Fruit fly (Drosophila melanogaster) whole organism, embryonic: ENCODE results near the gene CG31515.

ENCODE experiments used
- ATbp ChIP-seq: fragments of 200-800 bp; sonication (Bioruptor generic); optimal IDR thresholded peaks from 2 replicates; lab custom pipeline; 2017; ENCODE audit warnings: missing biosample characterization, mild to moderate bottlenecking, missing genetic modification characterization, missing genetic modification reagents
- Adf1 ChIP-seq: fragments of 200-800 bp; sonication (Bioruptor generic); IDR thresholded peaks from 2 replicates; pipeline ENCODE4 v1.3.6; 2022; ENCODE audit warnings: missing biosample characterization, missing genetic modification characterization
- B-H2 ChIP-seq: fragments of 200-800 bp; sonication (Bioruptor generic); optimal IDR thresholded peaks from 2 replicates; lab custom pipeline; 2018; ENCODE audit warnings: missing biosample characterization, mild to moderate bottlenecking, missing genetic modification characterization
- CG11723 ChIP-seq: fragments of 200-800 bp; sonication (Bioruptor generic); optimal IDR thresholded peaks from 2 replicates; lab custom pipeline; 2017; ENCODE audit warnings: missing biosample characterization, mild to moderate bottlenecking, missing genetic modification characterization
- CG12071 ChIP-seq: fragments of 200-800 bp; sonication (Bioruptor generic); optimal IDR thresholded peaks from 3 replicates; lab custom pipeline; 2018; ENCODE audit warnings: missing biosample characterization, mild to moderate bottlenecking, missing genetic modification characterization
- CG12659 ChIP-seq: fragments of 200-800 bp; sonication (Bioruptor generic); optimal IDR thresholded peaks from 3 replicates; lab custom pipeline; 2017; ENCODE audit warnings: mild to moderate bottlenecking, missing biosample characterization, missing genetic modification reagents, missing genetic modification characterization
- CG14860 ChIP-seq: fragments of 200-800 bp; sonication (Bioruptor generic); IDR thresholded peaks from 3 replicates; pipeline ENCODE4 v1.3.6; 2022; ENCODE audit warnings: missing biosample characterization, missing genetic modification characterization; ENCODE audit not compliant: partially characterized antibody
- CG15011 ChIP-seq: fragments of 200-800 bp; sonication (Bioruptor generic); optimal IDR thresholded peaks from 3 replicates; lab custom pipeline; 2018; ENCODE audit warnings: missing biosample characterization, mild to moderate bottlenecking, missing genetic modification characterization
- CG15479 ChIP-seq: fragments of 200-800 bp; sonication (Bioruptor generic); optimal IDR thresholded peaks from 3 replicates; lab custom pipeline; 2019; ENCODE audit warnings: missing biosample characterization, mild to moderate bottlenecking, missing genetic modification characterization, moderate library complexity
- CG18011 ChIP-seq: fragments of 200-800 bp; sonication (Bioruptor generic); optimal IDR thresholded peaks from 2 replicates; lab custom pipeline; 2017; ENCODE audit warnings: missing biosample characterization, missing genetic modification characterization, mild to moderate bottlenecking, moderate library complexity, missing genotype
- CG18262 ChIP-seq: fragments of 200-800 bp; optimal IDR thresholded peaks from 3 replicates; lab custom pipeline; 2019; ENCODE audit warnings: missing biosample characterization, mild to moderate bottlenecking, missing genetic modification characterization, moderate library complexity
- CG1832 ChIP-seq: fragments of 200-800 bp; sonication (Bioruptor generic); optimal IDR thresholded peaks from 2 replicates; lab custom pipeline; 2017; ENCODE audit warnings: missing biosample characterization, mild to moderate bottlenecking, missing genetic modification characterization, inconsistent platforms
- CG2129 ChIP-seq: fragments of 200-800 bp; sonication (Bioruptor generic); IDR thresholded peaks from 2 replicates; pipeline ENCODE4 v1.3.6; 2022; ENCODE audit warnings: missing biosample characterization, missing genetic modification characterization; ENCODE audit not compliant: partially characterized antibody
- CG2202 ChIP-seq: fragments of 200-800 bp; sonication (Bioruptor generic); optimal IDR thresholded peaks from 2 replicates; lab custom pipeline; 2018; ENCODE audit warnings: missing biosample characterization, mild to moderate bottlenecking, missing genetic modification characterization
- CG30020 ChIP-seq: fragments of 200-800 bp; optimal IDR thresholded peaks from 2 replicates; lab custom pipeline; 2019; ENCODE audit warnings: missing biosample characterization, mild to moderate bottlenecking, missing genetic modification characterization, moderate library complexity
- CG31224 ChIP-seq: fragments of 200-800 bp; sonication (Bioruptor generic); IDR thresholded peaks from 2 replicates; pipeline ENCODE4 v1.3.6; 2022; ENCODE audit warnings: missing biosample characterization, missing genetic modification characterization
- CG3281 ChIP-seq: fragments of 200-800 bp; sonication (Bioruptor generic); optimal IDR thresholded peaks from 3 replicates; lab custom pipeline; 2017; ENCODE audit warnings: missing biosample characterization, mild to moderate bottlenecking, missing genetic modification characterization
- CG4282 ChIP-seq: fragments of 200-800 bp; sonication (Bioruptor generic); optimal IDR thresholded peaks from 2 replicates; lab custom pipeline; 2016; ENCODE audit warnings: missing biosample characterization, missing genetic modification characterization
- CG4617 ChIP-seq: fragments of 200-800 bp; sonication (Bioruptor generic); optimal IDR thresholded peaks from 3 replicates; lab custom pipeline; 2016; ENCODE audit warnings: missing biosample characterization, missing genetic modification characterization, borderline replicate concordance
- CG4730 ChIP-seq: fragments of 200-800 bp; sonication (Bioruptor generic); IDR thresholded peaks from 2 replicates; pipeline ENCODE4 v1.3.6; 2022; ENCODE audit warnings: missing biosample characterization, missing genetic modification characterization
- CG6765 ChIP-seq: fragments of 200-800 bp; sonication (Bioruptor generic); optimal IDR thresholded peaks from 3 replicates; lab custom pipeline; 2017; ENCODE audit warnings: missing biosample characterization, mild to moderate bottlenecking, missing genetic modification characterization
- CG9932 ChIP-seq: fragments of 200-800 bp; sonication (Bioruptor generic); IDR thresholded peaks from 2 replicates; pipeline ENCODE4 v1.3.6; 2022; ENCODE audit warnings: missing biosample characterization, missing genetic modification characterization
- CoRest ChIP-seq: fragments of 200-800 bp; sonication (Bioruptor generic); optimal IDR thresholded peaks from 3 replicates; lab custom pipeline; 2018; ENCODE audit warnings: missing biosample characterization, mild to moderate bottlenecking, missing genetic modification characterization, moderate library complexity
- Hr78 ChIP-seq, 2 experiments: fragments of 200-800 bp in 1 of 2; fragments of >200 bp in 1 of 2; sonication (Bioruptor generic) in 1 of 2; optimal IDR thresholded peaks; 2 replicates each; lab custom pipeline; 2017 to 2019; ENCODE audit warnings: missing biosample characterization in 2 of 2, missing genetic modification characterization in 2 of 2, mild to moderate bottlenecking in 1 of 2, moderate library complexity in 1 of 2
- MTF-1 ChIP-seq: fragments of 200-800 bp; sonication (Bioruptor generic); optimal IDR thresholded peaks from 2 replicates; lab custom pipeline; 2018; ENCODE audit warnings: missing biosample characterization, mild to moderate bottlenecking, missing genetic modification characterization, borderline replicate concordance
- NC2α ChIP-seq: fragments of 200-800 bp; sonication (Bioruptor generic); optimal IDR thresholded peaks from 2 replicates; lab custom pipeline; 2016; ENCODE audit warnings: missing biosample characterization, missing genetic modification characterization
- Optix ChIP-seq: fragments of 200-800 bp; sonication (Bioruptor generic); IDR thresholded peaks from 3 replicates; pipeline ENCODE4 v1.3.6; 2022; ENCODE audit warnings: missing biosample characterization, missing genetic modification characterization
- Six4 ChIP-seq: fragments of 200-800 bp; sonication (Bioruptor generic); optimal IDR thresholded peaks from 2 replicates; lab custom pipeline; 2016; ENCODE audit warnings: missing biosample characterization, missing genetic modification characterization
- Sox102F ChIP-seq: fragments of 200-800 bp; sonication (Bioruptor generic); optimal IDR thresholded peaks from 2 replicates; lab custom pipeline; 2018; ENCODE audit warnings: missing biosample characterization, mild to moderate bottlenecking, missing genetic modification characterization, moderate library complexity
- al ChIP-seq: fragments of 200-800 bp; sonication (Bioruptor generic); IDR thresholded peaks from 2 replicates; pipeline ENCODE4 v1.3.6; 2022; ENCODE audit warnings: missing biosample characterization, missing genetic modification characterization
- amos ChIP-seq: fragments of 200-800 bp; sonication (Bioruptor generic); IDR thresholded peaks from 2 replicates; pipeline ENCODE4 v1.3.6; 2022; ENCODE audit warnings: missing biosample characterization, missing genetic modification characterization; ENCODE audit not compliant: partially characterized antibody
- az2 ChIP-seq: fragments of 200-800 bp; sonication (Bioruptor generic); optimal IDR thresholded peaks from 3 replicates; lab custom pipeline; 2016; ENCODE audit warnings: missing biosample characterization, missing genetic modification characterization
- btn ChIP-seq: fragments of 200-800 bp; sonication (Bioruptor generic); optimal IDR thresholded peaks from 2 replicates; lab custom pipeline; 2016; ENCODE audit warnings: missing biosample characterization, missing genetic modification characterization
- caup ChIP-seq: fragments of 200-800 bp; sonication (Bioruptor generic); optimal IDR thresholded peaks from 3 replicates; lab custom pipeline; 2017; ENCODE audit warnings: missing biosample characterization, mild to moderate bottlenecking, missing genetic modification characterization, moderate library complexity; ENCODE audit not compliant: severe bottlenecking
- cg ChIP-seq: fragments of 200-800 bp; sonication (Bioruptor generic); optimal IDR thresholded peaks from 3 replicates; lab custom pipeline; 2019; ENCODE audit warnings: missing biosample characterization, mild to moderate bottlenecking, missing genetic modification characterization, moderate library complexity
- dmrt11E ChIP-seq: fragments of 200-800 bp; sonication (Bioruptor generic); optimal IDR thresholded peaks from 3 replicates; lab custom pipeline; 2018; ENCODE audit warnings: missing biosample characterization, mild to moderate bottlenecking, missing genetic modification characterization, moderate library complexity
- dmrt99B ChIP-seq: fragments of 200-800 bp; sonication (Bioruptor generic); optimal IDR thresholded peaks from 2 replicates; lab custom pipeline; 2018; ENCODE audit warnings: missing biosample characterization, mild to moderate bottlenecking, missing genetic modification characterization, moderate library complexity
- dpn ChIP-seq, 2 experiments: fragments of 200-800 bp; sonication (Bioruptor generic); optimal IDR thresholded peaks; 3 replicates each; lab custom pipeline; 2016; ENCODE audit warnings: missing biosample characterization in 2 of 2, missing genetic modification characterization in 2 of 2
- lilli ChIP-seq: fragments of 200-800 bp; sonication (Bioruptor generic); optimal IDR thresholded peaks from 3 replicates; lab custom pipeline; 2016; ENCODE audit warnings: missing biosample characterization, missing genetic modification characterization
- lmd ChIP-seq: fragments of 200-800 bp; sonication (Bioruptor generic); IDR thresholded peaks from 2 replicates; pipeline ENCODE4 v1.3.6; 2022; ENCODE audit warnings: missing biosample characterization, missing genetic modification characterization
- mirr ChIP-seq: fragments of 200-800 bp; sonication (Bioruptor generic); optimal IDR thresholded peaks from 3 replicates; lab custom pipeline; 2018; ENCODE audit warnings: missing biosample characterization, mild to moderate bottlenecking, missing genetic modification characterization
- mld ChIP-seq: fragments of 200-800 bp; sonication (Bioruptor generic); IDR thresholded peaks from 3 replicates; pipeline ENCODE4 v1.3.6; 2022; ENCODE audit warnings: missing biosample characterization, missing genetic modification characterization; ENCODE audit not compliant: partially characterized antibody
- sim ChIP-seq: fragments of 200-800 bp; sonication (Bioruptor generic); IDR thresholded peaks from 2 replicates; pipeline ENCODE4 v1.3.6; 2022; ENCODE audit warnings: missing biosample characterization, missing genetic modification characterization
- sug ChIP-seq: fragments of 200-800 bp; optimal IDR thresholded peaks from 2 replicates; lab custom pipeline; 2019; ENCODE audit warnings: missing biosample characterization, mild to moderate bottlenecking, missing genetic modification characterization, moderate library complexity
- tio ChIP-seq: fragments of 200-800 bp; sonication (Bioruptor generic); optimal IDR thresholded peaks from 2 replicates; lab custom pipeline; 2017; ENCODE audit warnings: missing biosample characterization, missing genetic modification characterization, inconsistent platforms
- tna ChIP-seq: fragments of 200-800 bp; sonication (Bioruptor generic); IDR thresholded peaks from 2 replicates; pipeline ENCODE4 v1.3.6; 2022; ENCODE audit warnings: missing biosample characterization, missing genetic modification characterization; ENCODE audit not compliant: partially characterized antibody
- unc-4 ChIP-seq: fragments of 200-800 bp; sonication (Bioruptor generic); IDR thresholded peaks from 2 replicates; pipeline ENCODE4 v1.3.6; 2022; ENCODE audit warnings: missing biosample characterization, missing genetic modification characterization; ENCODE audit not compliant: partially characterized antibody
- vvl ChIP-seq: fragments of 200-800 bp; sonication (Bioruptor generic); IDR thresholded peaks from 2 replicates; pipeline ENCODE4 v1.3.6; 2022; ENCODE audit warnings: missing biosample characterization, missing genetic modification characterization

Gene CG31515

DNA sequence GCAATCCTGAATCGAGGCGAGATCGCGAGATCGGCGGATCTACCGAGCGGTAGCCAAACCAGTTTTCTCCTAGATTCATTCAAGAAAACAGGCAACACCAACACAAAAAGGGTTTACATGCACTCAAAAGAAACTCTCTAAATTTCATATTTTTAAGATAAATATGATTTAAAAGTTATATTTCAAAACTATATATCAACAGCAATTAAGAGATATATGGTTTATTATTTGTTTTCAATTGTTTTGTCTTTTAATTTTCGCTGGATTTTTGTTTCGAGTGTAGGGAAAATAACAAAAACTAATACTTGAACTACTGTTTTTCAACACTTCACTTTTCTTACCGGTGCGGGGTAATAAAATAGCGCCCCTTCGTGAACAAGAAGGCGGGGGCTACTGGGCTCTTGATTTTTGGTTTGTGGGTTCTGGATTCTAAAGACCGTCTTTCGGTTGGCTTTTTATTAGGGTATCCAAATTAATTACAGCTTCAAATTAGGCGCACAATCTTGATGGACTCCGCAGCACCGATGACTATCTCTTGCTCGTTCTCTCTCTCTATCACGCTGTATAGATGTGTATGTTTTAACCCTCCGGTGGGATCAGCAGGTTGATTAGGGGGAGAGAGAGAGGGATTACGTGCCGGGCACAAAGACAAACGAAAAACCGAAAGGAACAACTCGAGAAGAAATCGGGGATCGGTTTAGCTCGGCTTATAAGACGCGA, 43.5 kb downstream of the CG31515 start (continued):
- no peak for TF ChIP-seq CG4730
- no peak for TF ChIP-seq CG4282
- no peak for TF ChIP-seq Optix (GFP tag; lab: Robert Waterston, UW)
- no peak for TF ChIP-seq vvl (GFP tag; lab: Robert Waterston, UW)
- no peak for TF ChIP-seq Hr78 (GFP tag; optimal IDR thresholded peaks at IDR 0.05; lab: Kevin White, UChicago)
- TF ChIP-seq CG1832 (GFP tag; lab: Kevin White, UChicago) = no peak
- no peak for TF ChIP-seq CG6765
- TF ChIP-seq mirr = no peak
- TF ChIP-seq CG30020 = no peak
- TF ChIP-seq caup = no peak
- no peak for TF ChIP-seq Sox102F
- TF ChIP-seq CG12071 (GFP tag; lab: Kevin White, UChicago) = no peak
- no peak for TF ChIP-seq CG9932 (GFP tag; lab: Robert Waterston, UW)
- peak; percentile 87 for TF ChIP-seq dmrt11E
- TF ChIP-seq lmd (GFP tag; lab: Robert Waterston, UW) = no peak; the same call in 1 of the 2 replicates
- peak; percentile 83 for TF ChIP-seq CG18262 (tag; lab: Kevin White, UChicago)
- no peak for TF ChIP-seq amos (GFP tag; lab: Robert Waterston, UW)
- TF ChIP-seq MTF-1 (GFP tag; lab: Kevin White, UChicago) = no peak
- TF ChIP-seq CG31224 = no peak
- TF ChIP-seq sug (tag; lab: Kevin White, UChicago) = no peak
- no peak for TF ChIP-seq CG12659 (GFP tag; lab: Kevin White, UChicago)
- TF ChIP-seq CG2129 (GFP tag; lab: Robert Waterston, UW) = no peak
- no peak for TF ChIP-seq Adf1 (GFP tag; lab: Robert Waterston, UW)
- no peak for TF ChIP-seq CG11723 (GFP tag; lab: Kevin White, UChicago)
- TF ChIP-seq NC2α (GFP tag; lab: Kevin White, UChicago) = no peak
- no peak for TF ChIP-seq tna
- TF ChIP-seq unc-4 = no peak
- no peak for TF ChIP-seq cg
- TF ChIP-seq CG15479 = no peak
- TF ChIP-seq mld (GFP tag; lab: Robert Waterston, UW) = no peak
- no peak for TF ChIP-seq btn (GFP tag; lab: Kevin White, UChicago)
- TF ChIP-seq al = no peak
- TF ChIP-seq dpn (GFP tag; optimal IDR thresholded peaks at IDR 0.05; lab: Kevin White, UChicago) = no peak
- TF ChIP-seq Six4 (GFP tag; lab: Kevin White, UChicago) = no peak
- TF ChIP-seq CG3281 = no peak
- peak; percentile 31 for TF ChIP-seq CoRest
- TF ChIP-seq CG15011 (GFP tag; lab: Kevin White, UChicago) = no peak
- TF ChIP-seq CG14860 = no peak
- no peak for TF ChIP-seq ATbp
- no peak for TF ChIP-seq sim
- no peak for TF ChIP-seq B-H2 (GFP tag; lab: Kevin White, UChicago)
- no peak for TF ChIP-seq CG18011
- peak; percentile 45 for TF ChIP-seq CG2202
- no peak for TF ChIP-seq CG4617
- TF ChIP-seq lilli (GFP tag; lab: Kevin White, UChicago) = peak; percentile 3
- peak; percentile 10 for TF ChIP-seq dmrt99B (tag; lab: Kevin White, UChicago)
- TF ChIP-seq az2 (GFP tag; lab: Kevin White, UChicago) = peak; percentile 34
- TF ChIP-seq tio (GFP tag; lab: Kevin White, UChicago) = peak; percentile 44
